Worm (Caenorhabditis elegans) whole organism, midembryonic: ENCODE measurements around the gene F45H10.2.

Source experiments
- cog-1 ChIP-seq: sonication (generic microtip); optimal IDR thresholded peaks from 2 replicates; lab custom pipeline; 2016; ENCODE audit warnings: missing genetic modification characterization, missing compliant biosample characterization
- flt-1 ChIP-seq: fragments of 200-800 bp; sonication (Bioruptor generic); IDR thresholded peaks from 2 replicates; pipeline ENCODE4 v1.3.6; 2022; ENCODE audit warnings: missing genetic modification characterization, missing compliant biosample characterization
- med-1 ChIP-seq: sonication (generic microtip); optimal IDR thresholded peaks from 2 replicates; lab custom pipeline; 2017; ENCODE audit warnings: missing genetic modification characterization, mild to moderate bottlenecking, missing compliant biosample characterization, antibody characterized with exemption, missing genetic modification reagents; ENCODE audit not compliant: insufficient read depth
- ref-1 ChIP-seq: fragments of 200-800 bp; sonication (Bioruptor generic); conservative IDR thresholded peaks from 2 replicates; pipeline ENCODE4 v1.3.6; 2022; ENCODE audit warnings: missing genetic modification reagents, missing genetic modification characterization, missing compliant biosample characterization
- tab-1 ChIP-seq: fragments of 200-800 bp; sonication (Bioruptor generic); IDR thresholded peaks from 2 replicates; pipeline ENCODE4 v1.3.6; 2022; ENCODE audit warnings: missing genetic modification characterization, missing compliant biosample characterization
- ztf-23 ChIP-seq: fragments of 200-800 bp; sonication (Bioruptor generic); IDR thresholded peaks from 2 replicates; pipeline ENCODE4 v1.3.6; 2022; ENCODE audit warnings: missing genetic modification reagents, missing genetic modification characterization, missing compliant biosample characterization
- ztf-29 ChIP-seq: fragments of 200-800 bp; sonication (Bioruptor generic); IDR thresholded peaks from 2 replicates; pipeline ENCODE4 v1.3.6; 2022; ENCODE audit warnings: missing genetic modification reagents, missing genetic modification characterization, missing compliant biosample characterization

- TF ChIP-seq ztf-23 (GFP tag; lab: Robert Waterston, UW) (no peak), flt-1 (GFP tag; lab: Robert Waterston, UW) (no peak), tab-1 (no peak), ref-1 (no peak), cog-1 (tag; lab: Kevin White, UChicago) (no peak), ztf-29 (GFP tag; lab: Robert Waterston, UW) (no peak), med-1 (GFP tag; lab: Kevin White, UChicago) (no peak)
These were observed 12.5 kb upstream of the F45H10.2 start for ce11 chrII:13505386-13505785.
